Worm (Caenorhabditis elegans) whole organism, L4/young adult: Measurements from ENCODE around the gene clp-1.

Experiments
- W03F9.2 ChIP-seq: fragments of 150-350 bp; optimal IDR thresholded peaks from 2 replicates; lab custom pipeline; 2014; ENCODE audit warnings: missing biosample characterization, missing genetic modification characterization
- dao-5 ChIP-seq: sonication (generic microtip); optimal IDR thresholded peaks from 2 replicates; lab custom pipeline; 2016; ENCODE audit warnings: missing genotype, missing genetic modification characterization, moderate library complexity, missing compliant biosample characterization
- him-1 ChIP-seq: sonication (generic microtip); optimal IDR thresholded peaks from 2 replicates; lab custom pipeline; 2016; ENCODE audit warnings: missing genotype, missing genetic modification reagents, missing genetic modification characterization, missing compliant biosample characterization

ce11 chrIII:7940819-7941218 is 38.9 kb upstream of the clp-1 start, which contains the start of gene C29E4.12:
- TF ChIP-seq W03F9.2 (tag; lab: Kevin White, UChicago), result no peak
- TF ChIP-seq dao-5 (tag; lab: Kevin White, UChicago), result no peak
- no peak for TF ChIP-seq him-1
